Worm (Caenorhabditis elegans) whole organism, L4 larva: ENCODE results near the gene Y49F6B.14.

ENCODE experiments used
- D1046.2 ChIP-seq: fragments of 200-800 bp; sonication (Bioruptor generic); IDR thresholded peaks from 2 replicates; pipeline ENCODE4 v1.3.6; 2022; ENCODE audit warnings: missing genetic modification characterization, missing compliant biosample characterization
- F44E2.7 ChIP-seq: fragments of 200-800 bp; sonication (Bioruptor generic); IDR thresholded peaks from 2 replicates; pipeline ENCODE4 v2.1.2; 2022; ENCODE audit warnings: missing genetic modification characterization, missing compliant biosample characterization
- Y75B8A.6 ChIP-seq: fragments of 200-800 bp; sonication (Bioruptor generic); IDR thresholded peaks from 2 replicates; pipeline ENCODE4 v1.3.6; 2022; ENCODE audit warnings: missing genetic modification reagents, missing genetic modification characterization, missing compliant biosample characterization
- ZK337.2 ChIP-seq: fragments of 200-800 bp; sonication (Bioruptor generic); IDR thresholded peaks from 2 replicates; pipeline ENCODE4 v1.3.6; 2022; ENCODE audit warnings: missing genetic modification reagents, missing genetic modification characterization, missing compliant biosample characterization
- ZK546.5 ChIP-seq, 2 experiments: sonication (generic microtip); optimal IDR thresholded peaks; 2 replicates each; lab custom pipeline; 2017; ENCODE audit warnings: missing biosample characterization in 2 of 2, missing genetic modification characterization in 2 of 2
- aha-1 ChIP-seq: fragments of 150-350 bp; peaks from one replicate; lab custom pipeline; 2014; ENCODE audit warnings: missing biosample characterization, missing genetic modification characterization
- attf-4 ChIP-seq: sonication (generic microtip); optimal IDR thresholded peaks from 3 replicates; lab custom pipeline; 2017; ENCODE audit warnings: missing biosample characterization, missing genetic modification characterization
- daf-12 ChIP-seq: fragments of 150-350 bp; optimal IDR thresholded peaks from 2 replicates; lab custom pipeline; 2014; ENCODE audit warnings: missing biosample characterization, missing genetic modification reagents, missing genetic modification characterization
- daf-16 ChIP-seq, 3 experiments: sonication (generic microtip); optimal IDR thresholded peaks; 2 replicates each; lab custom pipeline; 2016 to 2017; ENCODE audit warnings: missing genetic modification characterization in 3 of 3, missing genetic modification reagents in 3 of 3, mild to moderate bottlenecking in 2 of 3, missing compliant biosample characterization in 2 of 3, missing biosample characterization in 1 of 3, moderate library complexity in 1 of 3
- daf-19 ChIP-seq: fragments of 200-800 bp; sonication (Bioruptor generic); conservative IDR thresholded peaks from 2 replicates; pipeline ENCODE4 v1.3.6; 2022; ENCODE audit warnings: missing genetic modification characterization, missing compliant biosample characterization
- daf-8 ChIP-seq: fragments of 200-800 bp; sonication (Bioruptor generic); IDR thresholded peaks from 2 replicates; pipeline ENCODE4 v1.3.6; 2022; ENCODE audit warnings: missing genetic modification characterization, missing compliant biosample characterization
- egl-43 ChIP-seq: fragments of 200-800 bp; sonication (Bioruptor generic); IDR thresholded peaks from 2 replicates; pipeline ENCODE4 v1.3.6; 2022; ENCODE audit warnings: missing genetic modification reagents, missing genetic modification characterization, missing compliant biosample characterization
- jun-1 ChIP-seq: fragments of 150-350 bp; optimal IDR thresholded peaks from 2 replicates; lab custom pipeline; 2014; ENCODE audit warnings: missing biosample characterization, missing genetic modification reagents, missing genetic modification characterization
- lim-7 ChIP-seq: fragments of 200-800 bp; sonication (Bioruptor generic); IDR thresholded peaks from 2 replicates; pipeline ENCODE4 v1.3.6; 2022; ENCODE audit warnings: missing genetic modification characterization, missing compliant biosample characterization
- mdl-1 ChIP-seq, 2 experiments: fragments of 150-350 bp in 1 of 2; sonication (generic microtip) in 1 of 2; optimal IDR thresholded peaks; 2 replicates each; lab custom pipeline; 2014 to 2017; ENCODE audit warnings: missing biosample characterization in 2 of 2, missing genetic modification characterization in 2 of 2
- mes-2 ChIP-seq: sonication (generic microtip); optimal IDR thresholded peaks from 2 replicates; lab custom pipeline; 2016; ENCODE audit warnings: missing genotype, mild to moderate bottlenecking, missing genetic modification characterization, missing compliant biosample characterization; ENCODE audit not compliant: poor library complexity, severe bottlenecking
- mxl-3 ChIP-seq: fragments of 200-800 bp; sonication (Bioruptor generic); optimal IDR thresholded peaks from 2 replicates; lab custom pipeline; 2018; ENCODE audit warnings: mild to moderate bottlenecking, missing genetic modification characterization, missing compliant biosample characterization
- nhr-28 ChIP-seq: fragments of 150-350 bp; optimal IDR thresholded peaks from 2 replicates; lab custom pipeline; 2014; ENCODE audit warnings: missing biosample characterization, missing genetic modification characterization
- pha-4 ChIP-seq, 2 experiments: fragments of 150-350 bp in 1 of 2; fragments of 200-800 bp in 1 of 2; sonication (Bioruptor generic) in 1 of 2; IDR thresholded peaks in 1 of 2; optimal IDR thresholded peaks in 1 of 2; 2 replicates each; pipeline versions ENCODE4 v1.3.6 to Lab custom; 2014 to 2022; ENCODE audit warnings: missing genetic modification characterization in 2 of 2, missing genetic modification reagents in 2 of 2, missing biosample characterization in 1 of 2, missing compliant biosample characterization in 1 of 2
- php-3 ChIP-seq: fragments of 200-800 bp; sonication (Bioruptor generic); IDR thresholded peaks from 2 replicates; pipeline ENCODE4 v1.3.6; 2022; ENCODE audit warnings: missing genetic modification reagents, missing genetic modification characterization, missing compliant biosample characterization
- saeg-2 ChIP-seq: fragments of 200-800 bp; sonication (Bioruptor generic); IDR thresholded peaks from 2 replicates; pipeline ENCODE4 v1.3.6; 2022; ENCODE audit warnings: missing genetic modification reagents, missing genetic modification characterization, missing compliant biosample characterization
- snpc-4 ChIP-seq: fragments of 150-350 bp; optimal IDR thresholded peaks from 2 replicates; lab custom pipeline; 2014; ENCODE audit warnings: missing biosample characterization, missing genetic modification characterization
- spr-3 ChIP-seq: fragments of 200-800 bp; sonication (Bioruptor generic); optimal IDR thresholded peaks from 2 replicates; lab custom pipeline; 2018; ENCODE audit warnings: mild to moderate bottlenecking, missing genetic modification characterization, missing compliant biosample characterization
- unc-62 ChIP-seq, 3 experiments: fragments of 150-350 bp in 1 of 3; sonication (generic microtip); optimal IDR thresholded peaks in 2 of 3; peaks in 1 of 3; 1 replicate in 1 of 3; 2 replicates in 2 of 3; lab custom pipeline; 2014 to 2017; ENCODE audit warnings: missing biosample characterization in 3 of 3, missing genetic modification characterization in 3 of 3, missing genetic modification reagents in 3 of 3, missing genotype in 1 of 3
- zfp-2 ChIP-seq: sonication (generic microtip); optimal IDR thresholded peaks from 2 replicates; lab custom pipeline; 2016; ENCODE audit warnings: mild to moderate bottlenecking, missing genetic modification characterization, missing compliant biosample characterization

Y49F6B.14 gene

ce11 chrII:3472316-3472715, 43.0 kb downstream of the Y49F6B.14 start, which contains the start of gene Y49F6B.12:
Gene Y49F6B.12, minus strand, starts transcription at chrII:3472416.
- TF ChIP-seq mdl-1 (tag; optimal IDR thresholded peaks at IDR 0.05; lab: Kevin White, UChicago): no peak
- no peak for TF ChIP-seq daf-16 (GFP tag; optimal IDR thresholded peaks at IDR 0.05; lab: Kevin White, UChicago)
- TF ChIP-seq daf-16 (tag; optimal IDR thresholded peaks at IDR 0.05; lab: Kevin White, UChicago): no peak
- no peak for TF ChIP-seq nhr-28
- no peak for TF ChIP-seq F44E2.7 (GFP tag; lab: Robert Waterston, UW)
- TF ChIP-seq daf-12 (tag; lab: Kevin White, UChicago): no peak
- no peak for TF ChIP-seq saeg-2 (GFP tag; lab: Robert Waterston, UW)
- peak; percentile 45 for TF ChIP-seq aha-1 (tag; lab: Kevin White, UChicago)
- TF ChIP-seq daf-8 (GFP tag; lab: Robert Waterston, UW): no peak
- no peak for TF ChIP-seq egl-43

ce11 chrII:3471603-3472002, 43.7 kb downstream of the Y49F6B.14 start, which contains the start of gene Y49F6B.13:
Gene Y49F6B.13, minus strand, starts transcription at chrII:3471703.
- TF ChIP-seq aha-1 (tag; lab: Kevin White, UChicago): peak; percentile 17
- no peak for TF ChIP-seq spr-3 (GFP tag; lab: Kevin White, UChicago)
- TF ChIP-seq snpc-4 (tag; lab: Kevin White, UChicago): no peak
- no peak for TF ChIP-seq daf-8 (GFP tag; lab: Robert Waterston, UW)
- no peak for TF ChIP-seq unc-62 (GFP tag; optimal IDR thresholded peaks at IDR 0.05 in 1 of 2; lab: Kevin White, UChicago)
- TF ChIP-seq unc-62 (tag; optimal IDR thresholded peaks at IDR 0.05; lab: Kevin White, UChicago): no peak

- no peak for TF ChIP-seq jun-1 (tag; lab: Kevin White, UChicago)
- TF ChIP-seq mxl-3 (GFP tag; lab: Kevin White, UChicago): no peak
- no peak for TF ChIP-seq D1046.2 (GFP tag; lab: Robert Waterston, UW)
- TF ChIP-seq spr-3 (GFP tag; lab: Kevin White, UChicago): no peak
- no peak for TF ChIP-seq ZK546.5 (tag; optimal IDR thresholded peaks at IDR 0.05; lab: Kevin White, UChicago)
- no peak for TF ChIP-seq zfp-2 (tag; lab: Kevin White, UChicago)
- TF ChIP-seq lim-7 (GFP tag; lab: Robert Waterston, UW): no peak
- no peak for TF ChIP-seq pha-4 (GFP tag; IDR thresholded peaks at IDR 0.05; lab: Robert Waterston, UW)
- TF ChIP-seq pha-4 (tag; optimal IDR thresholded peaks at IDR 0.05; lab: Kevin White, UChicago): no peak
- TF ChIP-seq attf-4 (tag; lab: Kevin White, UChicago): no peak
- no peak for TF ChIP-seq ZK337.2 (GFP tag; lab: Robert Waterston, UW)
- no peak for TF ChIP-seq daf-19 (GFP tag; lab: Robert Waterston, UW)
- TF ChIP-seq F44E2.7 (GFP tag; lab: Robert Waterston, UW): no peak
- TF ChIP-seq php-3: no peak
- no peak for TF ChIP-seq mes-2
- TF ChIP-seq Y75B8A.6 (GFP tag; lab: Robert Waterston, UW): no peak
- TF ChIP-seq, all 104 proteins: peak for 0
Measured at ce11 chrII:3470549-3470948, 44.7 kb downstream of the Y49F6B.14 start, which contains the start of gene Y49F6B.20. Gene Y49F6B.20, minus strand, starts transcription at chrII:3470649.
